Worm (Caenorhabditis elegans) whole organism, mixed stage, embryonic: Measurements from ENCODE around the gene pitr-3.

Experiments
- blmp-1 ChIP-seq: fragments of 150-350 bp; optimal IDR thresholded peaks from 2 replicates; lab custom pipeline; 2014; ENCODE audit warnings: missing biosample characterization, missing genetic modification characterization
- nhr-12 ChIP-seq: fragments of 150-350 bp; optimal IDR thresholded peaks from 2 replicates; lab custom pipeline; 2014; ENCODE audit warnings: missing biosample characterization, missing genetic modification characterization
- nhr-237 ChIP-seq: fragments of 150-350 bp; optimal IDR thresholded peaks from 2 replicates; lab custom pipeline; 2014; ENCODE audit warnings: missing biosample characterization, missing genetic modification characterization
- sem-2 ChIP-seq: fragments of 200-800 bp; sonication (Bioruptor generic); optimal IDR thresholded peaks from 2 replicates; lab custom pipeline; 2018; ENCODE audit warnings: mild to moderate bottlenecking, missing genetic modification characterization, missing compliant biosample characterization
- unc-62 ChIP-seq: fragments of 150-350 bp; optimal IDR thresholded peaks from 2 replicates; lab custom pipeline; 2014; ENCODE audit warnings: missing biosample characterization, missing genetic modification reagents, missing genetic modification characterization
- ztf-11 ChIP-seq: fragments of 150-350 bp; optimal IDR thresholded peaks from 2 replicates; lab custom pipeline; 2014; ENCODE audit warnings: missing biosample characterization, missing genetic modification characterization

ce11 chrV:9095613-9096317, 45.4 kb downstream of the pitr-3 start, which contains the start of gene F21C10.10:
- peak; percentile 87 for TF ChIP-seq unc-62 (GFP tag; lab: Kevin White, UChicago)
- TF ChIP-seq blmp-1 (tag; lab: Kevin White, UChicago): no peak
- no peak for TF ChIP-seq nhr-12
- peak; percentile 6 for TF ChIP-seq nhr-237
- no peak for TF ChIP-seq ztf-11 (tag; lab: Kevin White, UChicago)
- TF ChIP-seq sem-2 (GFP tag; lab: Kevin White, UChicago): no peak
